Fruit fly (Drosophila melanogaster): Measurements from ENCODE around the gene Fhos.

dm6 chr3L:8707075-8707474, 46.3 kb upstream of the Fhos start:
- TF ChIP-seq insv (optimal IDR thresholded peaks at IDR 0.05) (no peak), psq (optimal IDR thresholded peaks at IDR 0.05) (no peak), Myc (optimal IDR thresholded peaks at IDR 0.05) (no peak), ttk (optimal IDR thresholded peaks at IDR 0.05) (no peak)

All from Kc167 (cell line).